Fruit fly (Drosophila melanogaster): ENCODE measurements around the gene Cftr.

Cftr gene

DNA sequence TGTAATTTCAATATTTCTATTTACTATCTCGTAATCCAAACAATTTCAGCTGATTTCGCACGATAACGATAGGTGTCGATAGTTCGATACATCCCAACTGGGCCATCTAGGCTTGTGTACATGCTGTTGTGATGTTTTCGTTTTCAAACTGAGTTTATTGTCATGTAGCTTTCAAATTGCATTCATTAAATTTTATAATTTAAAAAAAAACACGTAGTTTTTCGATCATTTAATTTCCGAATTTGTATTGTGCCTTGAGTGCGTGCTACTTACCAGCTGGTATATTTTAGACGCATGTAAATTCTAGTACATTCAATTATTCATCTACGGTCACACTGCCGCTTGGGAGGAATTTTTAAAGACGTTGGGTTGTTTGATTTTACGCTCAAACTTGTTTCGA is 13.4 kb downstream of the Cftr start, which contains the start of the genes CG13623 and ana1:
Gene CG13623 (minus strand): TSS at position 231 of the 400 bp plus-strand sequence.
Gene ana1 (plus strand): TSS at position 249 of the 400 bp plus-strand sequence.
- no peak for TF ChIP-seq EcR (GFP tag; optimal IDR thresholded peaks at IDR 0.05)
- TF ChIP-seq CG32121 (GFP tag; IDR thresholded peaks at IDR 0.05), result no peak
- no peak for TF ChIP-seq fd96Ca (GFP tag; IDR thresholded peaks at IDR 0.05)
- no peak for TF ChIP-seq CG34367 (tag; optimal IDR thresholded peaks at IDR 0.05)
- no peak for TF ChIP-seq Pif1B (GFP tag; optimal IDR thresholded peaks at IDR 0.05)
- no peak for TF ChIP-seq CG4496 (GFP tag; IDR thresholded peaks at IDR 0.05)
- TF ChIP-seq Pif1A (GFP tag; optimal IDR thresholded peaks at IDR 0.05), result no peak
- TF ChIP-seq Ets98B (GFP tag; IDR thresholded peaks at IDR 0.05), result no peak
- no peak for TF ChIP-seq CG9948 (tag; optimal IDR thresholded peaks at IDR 0.05)
- TF ChIP-seq Snoo (tag; optimal IDR thresholded peaks at IDR 0.05), result no peak
- no peak for TF ChIP-seq CG10348 (GFP tag; IDR thresholded peaks at IDR 0.05)
- no peak for TF ChIP-seq CG8159 (tag; optimal IDR thresholded peaks at IDR 0.05)
- no peak for TF ChIP-seq rn (GFP tag; IDR thresholded peaks at IDR 0.05)
- no peak for TF ChIP-seq CG8301 (tag; optimal IDR thresholded peaks at IDR 0.05)
- no peak for TF ChIP-seq CG14655 (GFP tag; optimal IDR thresholded peaks at IDR 0.05)
- no peak for TF ChIP-seq CG15710 (tag; optimal IDR thresholded peaks at IDR 0.05)
- TF ChIP-seq CG13204 (GFP tag; optimal IDR thresholded peaks at IDR 0.05), result no peak
- no peak for TF ChIP-seq CG17806 (tag; optimal IDR thresholded peaks at IDR 0.05)
- TF ChIP-seq D1 (tag; optimal IDR thresholded peaks at IDR 0.05), result no peak

dm6 chr3R:24527845-24528244 is 15.9 kb downstream of the Cftr start, which contains the start of gene CG6607:
CG6607 (plus strand) TSS chr3R:24528047.
- TF ChIP-seq CG8301 (tag; optimal IDR thresholded peaks at IDR 0.05) (no peak), CG32121 (GFP tag; IDR thresholded peaks at IDR 0.05) (no peak), CG34367 (tag; optimal IDR thresholded peaks at IDR 0.05) (no peak), D1 (tag; optimal IDR thresholded peaks at IDR 0.05) (no peak), EcR (GFP tag; optimal IDR thresholded peaks at IDR 0.05) (no peak), CG14655 (GFP tag; optimal IDR thresholded peaks at IDR 0.05) (no peak), CG4496 (GFP tag; IDR thresholded peaks at IDR 0.05) (no peak), CG8159 (tag; optimal IDR thresholded peaks at IDR 0.05) (no peak), gl (tag; optimal IDR thresholded peaks at IDR 0.05) (no peak), CG9948 (tag; optimal IDR thresholded peaks at IDR 0.05) (no peak), CG12605 (GFP tag; IDR thresholded peaks at IDR 0.05) (no peak), Snoo (tag; optimal IDR thresholded peaks at IDR 0.05) (no peak), Ets98B (GFP tag; IDR thresholded peaks at IDR 0.05) (no peak), CG15710 (tag; optimal IDR thresholded peaks at IDR 0.05) (no peak), rn (GFP tag; IDR thresholded peaks at IDR 0.05) (no peak), CG17806 (tag; optimal IDR thresholded peaks at IDR 0.05) (no peak), CG10348 (GFP tag; IDR thresholded peaks at IDR 0.05) (no peak)

DNA sequence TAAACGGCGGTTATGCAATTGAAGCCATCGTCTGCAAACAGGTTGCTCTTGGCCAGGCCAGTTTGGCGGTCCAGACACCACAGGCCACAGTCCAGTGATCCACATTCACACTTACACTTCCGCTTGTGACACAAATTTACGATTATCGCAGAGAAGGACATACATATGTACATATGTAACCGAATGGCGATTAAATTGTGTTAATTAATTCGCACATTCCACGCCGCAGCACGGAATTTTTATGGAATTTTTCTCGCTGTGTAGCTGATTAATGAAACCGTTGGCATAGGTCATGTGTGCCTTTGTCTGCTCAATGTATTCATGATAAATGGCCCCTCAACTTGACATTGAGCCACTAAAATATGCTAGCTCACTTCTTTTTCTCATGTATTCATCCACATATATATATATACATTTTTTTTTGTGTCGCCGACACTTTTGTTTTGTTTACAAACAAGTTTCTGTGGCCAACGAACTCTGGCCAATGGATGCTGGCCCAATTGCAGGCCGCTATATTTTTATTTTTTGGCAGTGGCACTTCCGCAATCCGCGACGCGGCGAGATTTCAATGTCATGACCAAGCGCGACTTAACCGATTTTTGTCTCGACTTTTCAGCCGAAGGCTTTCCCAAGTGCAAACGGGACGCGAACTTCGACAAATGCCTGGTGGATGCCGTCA is 17.6 kb downstream of the Cftr start:
- peak; percentile 46 for TF ChIP-seq EcR (GFP tag; optimal IDR thresholded peaks at IDR 0.05)
- TF ChIP-seq CG10348 (GFP tag; IDR thresholded peaks at IDR 0.05), result no peak
- peak; percentile 73 for TF ChIP-seq CG4496 (GFP tag; IDR thresholded peaks at IDR 0.05)
- no peak for TF ChIP-seq Pif1B (GFP tag; optimal IDR thresholded peaks at IDR 0.05)
- TF ChIP-seq fd96Ca (GFP tag; IDR thresholded peaks at IDR 0.05), result peak; percentile 68; the same call in 1 of the 3 replicates
- TF ChIP-seq rn (GFP tag; IDR thresholded peaks at IDR 0.05), result peak; percentile 54; the same call in 1 of the 2 replicates
- TF ChIP-seq Ets98B (GFP tag; IDR thresholded peaks at IDR 0.05), result peak; percentile 33; the same call in 1 of the 2 replicates
- no peak for TF ChIP-seq CG8301 (tag; optimal IDR thresholded peaks at IDR 0.05)
- no peak for TF ChIP-seq CG15710 (tag; optimal IDR thresholded peaks at IDR 0.05)
- TF ChIP-seq CG13204 (GFP tag; optimal IDR thresholded peaks at IDR 0.05), result no peak
- TF ChIP-seq CG12605 (GFP tag; IDR thresholded peaks at IDR 0.05), result no peak

- TF ChIP-seq Snoo (tag; optimal IDR thresholded peaks at IDR 0.05), result no peak
- no peak for TF ChIP-seq D1 (tag; optimal IDR thresholded peaks at IDR 0.05)
- TF ChIP-seq CG32121 (GFP tag; IDR thresholded peaks at IDR 0.05), result no peak
- TF ChIP-seq CG12605 (GFP tag; IDR thresholded peaks at IDR 0.05), result no peak
- TF ChIP-seq Pif1B (GFP tag; optimal IDR thresholded peaks at IDR 0.05), result no peak
- TF ChIP-seq CG13204 (GFP tag; optimal IDR thresholded peaks at IDR 0.05), result no peak
- TF ChIP-seq rn (GFP tag; IDR thresholded peaks at IDR 0.05), result no peak
- TF ChIP-seq EcR (GFP tag; optimal IDR thresholded peaks at IDR 0.05), result peak; percentile 76
- TF ChIP-seq CG10348 (GFP tag; IDR thresholded peaks at IDR 0.05), result no peak
- TF ChIP-seq Ets98B (GFP tag; IDR thresholded peaks at IDR 0.05), result no peak
- TF ChIP-seq fd96Ca (GFP tag; IDR thresholded peaks at IDR 0.05), result 0 out of 3 replicates have a peak, but pooled peaks have one; percentile 24
These were observed 19.2 kb downstream of the Cftr start, which contains the start of gene Jhbp12 for dm6 chr3R:24524426-24524974. Jhbp12 (plus strand) TSS chr3R:24524794.

dm6 chr3R:24523578-24523977 is 20.1 kb downstream of the Cftr start, which contains the start of gene CG13622:
CG13622 (minus strand) TSS chr3R:24523678.
- no peak for TF ChIP-seq D1 (tag; optimal IDR thresholded peaks at IDR 0.05)
- no peak for TF ChIP-seq CG12605 (GFP tag; IDR thresholded peaks at IDR 0.05)
- TF ChIP-seq Pif1B (GFP tag; optimal IDR thresholded peaks at IDR 0.05), result no peak
- no peak for TF ChIP-seq CG32121 (GFP tag; IDR thresholded peaks at IDR 0.05)
- no peak for TF ChIP-seq CG8159 (tag; optimal IDR thresholded peaks at IDR 0.05)
- no peak for TF ChIP-seq Pif1A (GFP tag; optimal IDR thresholded peaks at IDR 0.05)
- TF ChIP-seq CG8301 (tag; optimal IDR thresholded peaks at IDR 0.05), result no peak
- no peak for TF ChIP-seq CG9948 (tag; optimal IDR thresholded peaks at IDR 0.05)
- TF ChIP-seq CG10348 (GFP tag; IDR thresholded peaks at IDR 0.05), result no peak
- TF ChIP-seq Ets98B (GFP tag; IDR thresholded peaks at IDR 0.05), result no peak
- TF ChIP-seq rn (GFP tag; IDR thresholded peaks at IDR 0.05), result no peak
- no peak for TF ChIP-seq CG4496 (GFP tag; IDR thresholded peaks at IDR 0.05)
- no peak for TF ChIP-seq CG13204 (GFP tag; optimal IDR thresholded peaks at IDR 0.05)
- TF ChIP-seq CG14655 (GFP tag; optimal IDR thresholded peaks at IDR 0.05), result no peak
- no peak for TF ChIP-seq EcR (GFP tag; optimal IDR thresholded peaks at IDR 0.05)
- no peak for TF ChIP-seq CG17806 (tag; optimal IDR thresholded peaks at IDR 0.05)
- no peak for TF ChIP-seq CG34367 (tag; optimal IDR thresholded peaks at IDR 0.05)
- no peak for TF ChIP-seq CG15710 (tag; optimal IDR thresholded peaks at IDR 0.05)
